Fruit fly (Drosophila melanogaster): ENCODE results near the gene CG4553.

Gene CG4553

DNA sequence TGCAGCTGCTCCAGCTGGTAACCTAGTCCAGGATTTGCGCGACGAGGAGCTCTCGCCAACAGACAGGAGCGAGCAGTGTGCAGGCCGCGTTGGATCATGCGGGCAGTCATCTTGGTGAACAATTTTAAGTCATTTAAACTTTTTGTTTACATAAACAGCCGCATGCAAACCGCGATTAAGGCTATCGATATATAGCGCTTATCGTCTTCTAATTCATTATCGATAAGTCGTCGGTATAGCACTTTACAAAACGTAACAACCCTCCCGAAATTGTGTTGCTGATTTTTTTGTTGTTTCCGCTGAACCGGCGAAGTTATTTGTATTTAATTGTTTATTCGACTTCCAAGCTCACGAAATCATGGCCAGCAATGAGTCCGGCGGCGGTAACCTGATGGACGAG, at the start of gene CG4553, which contains the start of gene MED28 (continued):
- TF ChIP-seq GATAe (GFP tag; conservative IDR thresholded peaks at IDR 0.05), result no peak
- TF ChIP-seq ERR (GFP tag; optimal IDR thresholded peaks at IDR 0.05), result no peak
- TF ChIP-seq Antp (GFP tag; optimal IDR thresholded peaks at IDR 0.05), result no peak
- TF ChIP-seq CG12744 (GFP tag; optimal IDR thresholded peaks at IDR 0.05), result no peak
- TF ChIP-seq CG17385 (GFP tag; optimal IDR thresholded peaks at IDR 0.05), result no peak
- no peak for TF ChIP-seq nom (GFP tag; optimal IDR thresholded peaks at IDR 0.05)
- TF ChIP-seq jigr1 (GFP tag; IDR thresholded peaks at IDR 0.05), result no peak
- no peak for TF ChIP-seq CG17612 (GFP tag; IDR thresholded peaks at IDR 0.05)
- no peak for TF ChIP-seq salm (tag; optimal IDR thresholded peaks at IDR 0.05)
- peak; percentile 71 for TF ChIP-seq vnd (GFP tag; IDR thresholded peaks at IDR 0.05; ENCODE audit: partially characterized antibody)
- TF ChIP-seq CG7357 (GFP tag; IDR thresholded peaks at IDR 0.05), result no peak
- no peak for TF ChIP-seq CG15269 (tag; optimal IDR thresholded peaks at IDR 0.05)
- TF ChIP-seq az2 (GFP tag; optimal IDR thresholded peaks at IDR 0.05), result no peak
- no peak for TF ChIP-seq ci (GFP tag; IDR thresholded peaks at IDR 0.05)
- no peak for TF ChIP-seq oc (tag; optimal IDR thresholded peaks at IDR 0.05)
- no peak for TF ChIP-seq gsb (GFP tag; IDR thresholded peaks at IDR 0.05)
- peak; percentile 78 for TF ChIP-seq tna (GFP tag; IDR thresholded peaks at IDR 0.05; ENCODE audit: partially characterized antibody)
- TF ChIP-seq crp (GFP tag; optimal IDR thresholded peaks at IDR 0.05), result peak in 1 of 2 experiments; percentile 63
- TF ChIP-seq pum (GFP tag; optimal IDR thresholded peaks at IDR 0.05), result no peak
- no peak for TF ChIP-seq luna (GFP tag; optimal IDR thresholded peaks at IDR 0.05)
- no peak for TF ChIP-seq CG12236 (GFP tag; optimal IDR thresholded peaks at IDR 0.05)
- TF ChIP-seq Chrac-16 (GFP tag; optimal IDR thresholded peaks at IDR 0.05), result no peak
- no peak for TF ChIP-seq cwo (GFP tag; optimal IDR thresholded peaks at IDR 0.05)
- TF ChIP-seq sc (optimal IDR thresholded peaks at IDR 0.05), result no peak
- no peak for TF ChIP-seq sc (GFP tag; optimal IDR thresholded peaks at IDR 0.05)
- no peak for TF ChIP-seq CG8359 (GFP tag; optimal IDR thresholded peaks at IDR 0.05; ENCODE audit: borderline replicate concordance)
- no peak for TF ChIP-seq NC2β (GFP tag; optimal IDR thresholded peaks at IDR 0.05)
- TF ChIP-seq da (GFP tag; optimal IDR thresholded peaks at IDR 0.05), result no peak
- TF ChIP-seq CG34422 (GFP tag; IDR thresholded peaks at IDR 0.05), result peak; percentile 46; the same call in 1 of the 3 replicates
- TF ChIP-seq CG17361 (GFP tag; IDR thresholded peaks at IDR 0.05), result no peak
- no peak for TF ChIP-seq Hr51 (GFP tag; optimal IDR thresholded peaks at IDR 0.05)
- TF ChIP-seq stwl (tag; optimal IDR thresholded peaks at IDR 0.05), result peak; percentile 67
- no peak for TF ChIP-seq CG31224 (GFP tag; IDR thresholded peaks at IDR 0.05)
- TF ChIP-seq CG7987 (GFP tag; optimal IDR thresholded peaks at IDR 0.05), result no peak
- no peak for TF ChIP-seq CG12104 (GFP tag; optimal IDR thresholded peaks at IDR 0.05)
- TF ChIP-seq CG14965 (GFP tag; optimal IDR thresholded peaks at IDR 0.05; ENCODE audit: borderline replicate concordance), result no peak
- peak; percentile 22 for TF ChIP-seq CTCF (GFP tag; optimal IDR thresholded peaks at IDR 0.05)
- no peak for TF ChIP-seq CG6254 (GFP tag; optimal IDR thresholded peaks at IDR 0.05)
- no peak for TF ChIP-seq CG7372 (GFP tag; IDR thresholded peaks at IDR 0.05)
- TF ChIP-seq Adf1 (GFP tag; IDR thresholded peaks at IDR 0.05), result no peak
- no peak for TF ChIP-seq tll (GFP tag; optimal IDR thresholded peaks at IDR 0.05)
- TF ChIP-seq CG14050 (GFP tag; IDR thresholded peaks at IDR 0.05), result no peak
- TF ChIP-seq CG31365 (tag; optimal IDR thresholded peaks at IDR 0.05), result no peak
- TF ChIP-seq ash1 (GFP tag; optimal IDR thresholded peaks at IDR 0.05), result no peak
- TF ChIP-seq Ets97D (GFP tag; optimal IDR thresholded peaks at IDR 0.05), result peak; percentile 60
- TF ChIP-seq odd (GFP tag; optimal IDR thresholded peaks at IDR 0.05), result no peak
- TF ChIP-seq CG12391 (tag; optimal IDR thresholded peaks at IDR 0.05), result no peak
- TF ChIP-seq CG13123 (GFP tag; optimal IDR thresholded peaks at IDR 0.05), result no peak
- no peak for TF ChIP-seq CG6854 (GFP tag; optimal IDR thresholded peaks at IDR 0.05)
- no peak for TF ChIP-seq CG32532 (GFP tag; IDR thresholded peaks at IDR 0.05)
- no peak for TF ChIP-seq wdn (GFP tag; IDR thresholded peaks at IDR 0.05)
- no peak for TF ChIP-seq caup (GFP tag; optimal IDR thresholded peaks at IDR 0.05; ENCODE audit: severe bottlenecking)

Measured in whole organism, embryonic.